Fruit fly (Drosophila melanogaster): ENCODE measurements around the gene hh.
A peak's percentile ranks its signal among the peaks of the same experiment; 100 is the strongest.

Gene hh

DNA sequence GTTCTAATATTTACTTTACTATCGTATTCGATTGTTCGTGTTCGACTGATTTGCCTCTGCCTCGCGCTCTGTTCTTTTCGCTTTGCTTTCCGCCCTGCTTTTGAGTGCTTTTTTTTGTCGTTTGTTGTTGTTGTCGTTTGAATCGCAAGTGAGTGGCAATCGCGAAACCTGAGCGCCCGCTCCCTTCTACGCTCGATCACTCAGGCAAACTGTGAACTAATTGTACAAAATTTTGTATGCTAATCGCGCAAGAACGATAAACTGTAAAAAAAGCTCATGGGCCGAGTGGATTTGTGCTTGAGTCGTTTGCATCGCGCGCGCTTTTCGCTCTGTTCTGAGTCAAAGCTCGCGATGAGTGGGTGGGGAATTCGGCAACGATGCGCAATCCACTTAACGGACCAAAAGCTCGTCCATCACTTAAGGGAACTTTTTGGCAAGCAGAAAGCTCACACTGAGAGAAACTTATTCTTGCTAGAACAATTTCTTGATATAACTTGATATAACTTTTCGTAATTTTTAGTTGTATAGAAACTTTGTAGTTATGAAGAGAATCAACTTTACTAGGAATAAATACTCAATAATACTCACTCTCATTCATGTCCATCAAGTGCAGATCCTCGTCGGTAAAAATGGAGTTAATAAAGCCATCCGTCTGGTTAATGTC, 49.5 kb upstream of the hh start (continued):
- TF ChIP-seq HmgZ (tag; optimal IDR thresholded peaks at IDR 0.05) (no peak), CG16779 (GFP tag; IDR thresholded peaks at IDR 0.05) (no peak), CG8478 (optimal IDR thresholded peaks at IDR 0.05) (no peak), CG31224 (GFP tag; IDR thresholded peaks at IDR 0.05) (no peak), CG12942 (GFP tag; optimal IDR thresholded peaks at IDR 0.05) (no peak), zen2 (GFP tag; IDR thresholded peaks at IDR 0.05; ENCODE audit: partially characterized antibody) (no peak; the same call in 1 of the 3 replicates), Jarid2 (GFP tag; optimal IDR thresholded peaks at IDR 0.05) (no peak), CG2678 (tag; optimal IDR thresholded peaks at IDR 0.05) (no peak), NFAT (GFP tag; IDR thresholded peaks at IDR 0.05) (peak; percentile 67), CG30020 (tag; optimal IDR thresholded peaks at IDR 0.05) (no peak), CG30431 (GFP tag; optimal IDR thresholded peaks at IDR 0.05) (no peak), CG7372 (GFP tag; IDR thresholded peaks at IDR 0.05) (0 out of 2 replicates have a peak, but pooled peaks have one; percentile 25), Doc2 (GFP tag; IDR thresholded peaks at IDR 0.05) (no peak), ewg (GFP tag; optimal IDR thresholded peaks at IDR 0.05) (no peak), dan (GFP tag; IDR thresholded peaks at IDR 0.05) (no peak), CG16815 (GFP tag; optimal IDR thresholded peaks at IDR 0.05) (no peak), ab (GFP tag; optimal IDR thresholded peaks at IDR 0.05) (no peak), MBD-R2 (GFP tag; IDR thresholded peaks at IDR 0.05) (no peak; the same call in 1 of the 2 replicates), Nf-YA (GFP tag; IDR thresholded peaks at IDR 0.05) (no peak), Aef1 (GFP tag; IDR thresholded peaks at IDR 0.05) (no peak), bbx (GFP tag; IDR thresholded peaks at IDR 0.05; ENCODE audit: partially characterized antibody) (0 out of 2 replicates have a peak, but pooled peaks have one; percentile 35), vvl (GFP tag; IDR thresholded peaks at IDR 0.05) (0 out of 2 replicates have a peak, but pooled peaks have one; percentile 30), CG14710 (tag; optimal IDR thresholded peaks at IDR 0.05) (no peak), Oaz (GFP tag; IDR thresholded peaks at IDR 0.05) (no peak), B-H1 (GFP tag; IDR thresholded peaks at IDR 0.05) (no peak), jigr1 (GFP tag; IDR thresholded peaks at IDR 0.05) (no peak), CG18619 (GFP tag; optimal IDR thresholded peaks at IDR 0.05) (no peak), Atf3 (GFP tag; optimal IDR thresholded peaks at IDR 0.05) (no peak), esg (GFP tag; conservative IDR thresholded peaks at IDR 0.05) (no peak), vnd (GFP tag; IDR thresholded peaks at IDR 0.05; ENCODE audit: partially characterized antibody) (no peak), CG1832 (GFP tag; optimal IDR thresholded peaks at IDR 0.05) (no peak), CG8359 (GFP tag; optimal IDR thresholded peaks at IDR 0.05; ENCODE audit: borderline replicate concordance) (no peak), gsb-n (tag; optimal IDR thresholded peaks at IDR 0.05) (no peak), sima (GFP tag; optimal IDR thresholded peaks at IDR 0.05) (no peak), CG13123 (GFP tag; optimal IDR thresholded peaks at IDR 0.05) (no peak), CG7987 (GFP tag; optimal IDR thresholded peaks at IDR 0.05) (no peak), yki (optimal IDR thresholded peaks at IDR 0.05) (no peak), B-H2 (GFP tag; optimal IDR thresholded peaks at IDR 0.05) (no peak), CG31441 (GFP tag; IDR thresholded peaks at IDR 0.05) (peak; percentile 10; the same call in 1 of the 2 replicates), emc (GFP tag; optimal IDR thresholded peaks at IDR 0.05) (no peak), CG6689 (GFP tag; IDR thresholded peaks at IDR 0.05) (no peak), CG13287 (GFP tag; IDR thresholded peaks at IDR 0.05; ENCODE audit: partially characterized antibody) (peak; percentile 36; the same call in 1 of the 2 replicates), CG3065 (GFP tag; optimal IDR thresholded peaks at IDR 0.05) (no peak), GATAe (GFP tag; conservative IDR thresholded peaks at IDR 0.05) (no peak), CG12219 (GFP tag; optimal IDR thresholded peaks at IDR 0.05) (no peak), Ptx1 (GFP tag; IDR thresholded peaks at IDR 0.05) (no peak), onecut (GFP tag; IDR thresholded peaks at IDR 0.05) (no peak), CG13894 (tag; optimal IDR thresholded peaks at IDR 0.05) (no peak), HLHmδ (GFP tag; optimal IDR thresholded peaks at IDR 0.05) (no peak), CG2875 (GFP tag; optimal IDR thresholded peaks at IDR 0.05) (no peak), CG6813 (GFP tag; optimal IDR thresholded peaks at IDR 0.05) (no peak)

Data from whole organism, embryonic.